Worm (Caenorhabditis elegans): ENCODE results near the gene Y41E3.13.

Y41E3.13 gene

DNA sequence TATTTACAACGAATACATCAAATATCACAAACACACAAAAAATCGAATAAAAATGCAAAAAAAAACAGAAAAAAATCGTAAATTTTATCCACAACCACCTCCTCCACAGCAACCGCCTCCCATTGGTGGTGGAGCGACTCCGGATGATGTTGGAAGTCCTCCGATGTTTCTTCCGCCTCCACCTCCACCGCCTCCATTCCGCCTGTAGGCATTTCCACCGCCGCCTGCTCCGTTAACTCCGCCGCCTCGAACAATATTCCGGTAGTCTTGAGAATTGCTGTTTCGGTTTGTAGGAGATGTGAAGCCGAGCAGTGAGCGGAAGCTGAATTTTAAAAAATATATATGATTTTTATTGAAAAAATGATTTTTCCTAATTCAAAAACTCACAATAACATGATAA lies 29.7 kb upstream of the Y41E3.13 start:
- no peak for TF ChIP-seq hlh-13 (GFP tag; optimal IDR thresholded peaks at IDR 0.05)
- TF ChIP-seq tbx-7 (tag; optimal IDR thresholded peaks at IDR 0.05), result no peak
- no peak for TF ChIP-seq ceh-2 (tag; optimal IDR thresholded peaks at IDR 0.05)
- TF ChIP-seq eyg-1 (tag; optimal IDR thresholded peaks at IDR 0.05), result no peak
- no peak for TF ChIP-seq mec-3 (tag; optimal IDR thresholded peaks at IDR 0.05; ENCODE audit: borderline replicate concordance)

DNA sequence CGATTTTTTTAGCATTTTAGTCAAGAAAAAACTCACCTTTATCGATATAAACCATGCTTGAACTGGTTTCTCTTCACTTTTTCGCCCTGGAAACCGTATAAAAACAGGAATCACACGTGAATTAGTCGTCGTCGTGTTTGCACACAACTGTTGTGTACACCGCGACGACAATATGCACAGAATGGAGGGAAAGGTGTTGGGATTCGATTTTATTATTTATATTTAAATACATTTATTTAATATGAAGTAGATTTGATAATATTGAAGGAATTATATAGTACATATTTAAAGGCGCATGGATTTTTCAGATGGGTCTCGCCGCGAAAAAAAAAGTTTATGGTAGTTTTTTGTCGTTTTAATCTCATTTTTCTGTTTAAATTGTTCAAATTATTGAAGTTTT lies 29.2 kb upstream of the Y41E3.13 start, which contains the start of gene Y41E3.8:
Gene Y41E3.8, minus strand, starts transcription at position 88 of the 400 bp plus-strand sequence.
- TF ChIP-seq C08G9.2 (tag; optimal IDR thresholded peaks at IDR 0.05) (no peak), nfya-1 (tag; optimal IDR thresholded peaks at IDR 0.05) (peak; percentile 32), sox-4 (tag; optimal IDR thresholded peaks at IDR 0.05) (no peak)

- TF ChIP-seq mec-3 (tag; optimal IDR thresholded peaks at IDR 0.05; ENCODE audit: borderline replicate concordance) (no peak), Y22D7AL.16 (tag; optimal IDR thresholded peaks at IDR 0.05) (no peak), odd-2 (tag; optimal IDR thresholded peaks at IDR 0.05) (no peak), pqm-1 (tag; optimal IDR thresholded peaks at IDR 0.05) (no peak), ttx-3 (tag; optimal IDR thresholded peaks at IDR 0.05) (no peak), ceh-31 (tag; optimal IDR thresholded peaks at IDR 0.05) (no peak), nhr-11 (tag; optimal IDR thresholded peaks at IDR 0.05) (no peak), eyg-1 (tag; optimal IDR thresholded peaks at IDR 0.05) (no peak), K02D7.2 (tag; optimal IDR thresholded peaks at IDR 0.05) (no peak), ceh-34 (tag; optimal IDR thresholded peaks at IDR 0.05) (no peak)
Measured at ce11 chrIV:15029565-15029964, 28.5 kb upstream of the Y41E3.13 start.

- TF ChIP-seq tbx-7 (tag; optimal IDR thresholded peaks at IDR 0.05) (no peak), pqm-1 (tag; optimal IDR thresholded peaks at IDR 0.05) (no peak), dve-1 (tag; optimal IDR thresholded peaks at IDR 0.05) (peak; percentile 13), ceh-30 (tag; optimal IDR thresholded peaks at IDR 0.05) (no peak), Y22D7AL.16 (tag; optimal IDR thresholded peaks at IDR 0.05) (no peak), ceh-31 (tag; optimal IDR thresholded peaks at IDR 0.05) (peak; percentile 14), ets-4 (tag; optimal IDR thresholded peaks at IDR 0.05) (no peak), nfya-1 (tag; optimal IDR thresholded peaks at IDR 0.05) (peak; percentile 46), pax-1 (tag; optimal IDR thresholded peaks at IDR 0.05) (peak; percentile 21), ceh-6 (GFP tag; optimal IDR thresholded peaks at IDR 0.05) (no peak), C08G9.2 (tag; optimal IDR thresholded peaks at IDR 0.05) (no peak)
Measured at ce11 chrIV:15036974-15037373, 21.1 kb upstream of the Y41E3.13 start, which contains the start of gene eef-1B.2. Gene eef-1B.2 (plus strand): TSS chrIV:15037331.

ce11 chrIV:15037492-15037891 lies 20.6 kb upstream of the Y41E3.13 start:
- TF ChIP-seq lim-6 (tag; optimal IDR thresholded peaks at IDR 0.05), result no peak
- no peak for TF ChIP-seq pat-9 (tag; optimal IDR thresholded peaks at IDR 0.05)
- no peak for TF ChIP-seq C38D4.7 (GFP tag; optimal IDR thresholded peaks at IDR 0.05)
- TF ChIP-seq C08G9.2 (tag; optimal IDR thresholded peaks at IDR 0.05), result no peak
- TF ChIP-seq ahr-1 (tag; optimal IDR thresholded peaks at IDR 0.05), result no peak
- no peak for TF ChIP-seq ceh-48 (tag; optimal IDR thresholded peaks at IDR 0.05)
- TF ChIP-seq hlh-13 (GFP tag; optimal IDR thresholded peaks at IDR 0.05), result no peak
- TF ChIP-seq ceh-45 (GFP tag; IDR thresholded peaks at IDR 0.05), result no peak
- no peak for TF ChIP-seq sox-2 (GFP tag; IDR thresholded peaks at IDR 0.05)
- TF ChIP-seq che-1 (tag; optimal IDR thresholded peaks at IDR 0.05), result no peak
- no peak for TF ChIP-seq ceh-14 (tag; optimal IDR thresholded peaks at IDR 0.05)
- TF ChIP-seq syd-9 (tag; optimal IDR thresholded peaks at IDR 0.05), result no peak
- TF ChIP-seq elt-2 (tag; optimal IDR thresholded peaks at IDR 0.05), result no peak
- TF ChIP-seq eyg-1 (tag; optimal IDR thresholded peaks at IDR 0.05), result no peak
- TF ChIP-seq tbx-2 (tag; optimal IDR thresholded peaks at IDR 0.05), result no peak
